Worm (Caenorhabditis elegans) whole organism, L3 larva: ENCODE results near the gene C25A11.2.

Experiments
- aly-2 ChIP-seq: fragments of 150-350 bp; optimal IDR thresholded peaks from 2 replicates; lab custom pipeline; 2014; ENCODE audit warnings: missing biosample characterization, missing genetic modification characterization
- ama-1 ChIP-seq: fragments of 150-350 bp; optimal IDR thresholded peaks from 2 replicates; lab custom pipeline; 2018
- elt-3 ChIP-seq, 3 experiments: fragments of 150-350 bp in 1 of 3; sonication (generic microtip) in 2 of 3; optimal IDR thresholded peaks; 2 replicates in 2 of 3; 4 replicates in 1 of 3; lab custom pipeline; 2014 to 2017; ENCODE audit warnings: missing biosample characterization in 3 of 3, missing genetic modification characterization in 3 of 3
- nhr-12 ChIP-seq: fragments of 150-350 bp; optimal IDR thresholded peaks from 2 replicates; lab custom pipeline; 2014; ENCODE audit warnings: missing biosample characterization, missing genetic modification characterization
- nhr-237 ChIP-seq: fragments of 150-350 bp; optimal IDR thresholded peaks from 2 replicates; lab custom pipeline; 2014; ENCODE audit warnings: missing biosample characterization, missing genetic modification characterization
- unc-39 ChIP-seq: sonication (generic microtip); optimal IDR thresholded peaks from 4 replicates; lab custom pipeline; 2017; ENCODE audit warnings: missing biosample characterization, missing genetic modification characterization
- ztf-11 ChIP-seq: fragments of 150-350 bp; optimal IDR thresholded peaks from 2 replicates; lab custom pipeline; 2014; ENCODE audit warnings: missing biosample characterization, missing genetic modification characterization

ce11 chrX:9146953-9147352 lies 33.1 kb downstream of the C25A11.2 start:
- TF ChIP-seq nhr-237 (tag; lab: Kevin White, UChicago): no peak
- no peak for TF ChIP-seq unc-39 (tag; lab: Kevin White, UChicago)
- TF ChIP-seq ztf-11: no peak
- TF ChIP-seq ama-1 (lab: Kevin White, UChicago): no peak
- peak in 2 of 3 experiments; percentile 35 to 78 for TF ChIP-seq elt-3 (tag; optimal IDR thresholded peaks at IDR 0.05; lab: Kevin White, UChicago)
- no peak for TF ChIP-seq aly-2 (tag; lab: Kevin White, UChicago)
- no peak for TF ChIP-seq nhr-12 (tag; lab: Kevin White, UChicago)
